Fruit fly (Drosophila melanogaster): ENCODE data around the gene CBP.

CBP gene

DNA sequence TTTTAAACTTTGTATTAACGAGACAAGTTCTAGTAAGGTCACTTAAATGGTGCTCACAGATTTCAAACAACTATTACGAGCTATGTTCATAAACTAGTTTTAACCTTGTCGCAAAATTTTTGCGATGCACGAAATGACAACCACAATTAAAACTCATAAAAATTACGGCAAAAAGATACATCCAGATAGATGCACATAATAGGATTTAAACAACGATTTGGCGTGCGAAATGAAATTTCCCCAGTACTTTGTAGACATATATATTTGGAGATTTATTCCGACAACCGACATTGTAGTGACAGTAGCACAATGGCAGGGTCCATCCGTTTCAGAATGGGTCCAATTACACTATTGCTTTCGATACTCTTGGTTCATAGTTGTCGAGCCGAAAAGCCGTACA is 40.7 kb downstream of the CBP start, which contains the start of gene CheA7a:
Gene CheA7a, plus strand, starts transcription at position 301 of the 400 bp plus-strand sequence.
- TF ChIP-seq Sox14 (GFP tag; optimal IDR thresholded peaks at IDR 0.05) (no peak), Blimp-1 (GFP tag; optimal IDR thresholded peaks at IDR 0.05) (no peak), cyc (GFP tag; optimal IDR thresholded peaks at IDR 0.05) (no peak), CG6276 (GFP tag; optimal IDR thresholded peaks at IDR 0.05) (no peak), CG10669 (GFP tag; optimal IDR thresholded peaks at IDR 0.05) (no peak), Gug (GFP tag; IDR thresholded peaks at IDR 0.05) (no peak), Sox15 (GFP tag; optimal IDR thresholded peaks at IDR 0.05) (no peak), Hr39 (GFP tag; optimal IDR thresholded peaks at IDR 0.05) (no peak), CG6854 (GFP tag; optimal IDR thresholded peaks at IDR 0.05) (no peak), CG34406 (GFP tag; optimal IDR thresholded peaks at IDR 0.05) (no peak)

DNA sequence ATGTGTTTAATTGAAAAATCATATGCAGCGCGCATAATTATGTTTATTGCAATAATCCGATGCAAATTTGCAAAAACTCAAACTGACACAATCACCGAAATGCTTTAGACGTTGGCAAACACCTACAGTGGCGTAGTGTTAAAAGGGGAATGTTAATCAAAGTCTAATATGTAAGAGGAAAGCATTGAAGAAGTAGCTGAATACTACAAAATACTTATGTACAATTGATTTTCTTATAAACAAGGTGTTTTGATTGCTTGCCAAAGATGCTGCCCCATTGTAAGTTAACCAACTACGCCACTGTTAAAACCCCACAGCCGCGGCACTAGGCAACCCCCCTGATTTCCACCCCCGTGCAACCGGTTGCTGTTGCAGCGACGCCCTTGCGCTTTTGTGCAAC is 42.4 kb downstream of the CBP start:
- TF ChIP-seq CG10631 (GFP tag; optimal IDR thresholded peaks at IDR 0.05) (peak; percentile 2), lz (GFP tag; optimal IDR thresholded peaks at IDR 0.05) (peak; percentile 25), dsx (GFP tag; optimal IDR thresholded peaks at IDR 0.05; ENCODE audit: poor library complexity, severe bottlenecking) (peak; percentile 16), CG6163 (GFP tag; IDR thresholded peaks at IDR 0.05) (0 out of 3 replicates have a peak, but pooled peaks have one; percentile 11), CG32006 (GFP tag; optimal IDR thresholded peaks at IDR 0.05) (peak; percentile 15), CG4318 (GFP tag; optimal IDR thresholded peaks at IDR 0.05) (no peak), Eip75B (GFP tag; optimal IDR thresholded peaks at IDR 0.05) (peak; percentile 21), fd59A (GFP tag; optimal IDR thresholded peaks at IDR 0.05) (peak; percentile 17), eg (GFP tag; IDR thresholded peaks at IDR 0.05) (peak; percentile 35; the same call in 1 of the 3 replicates), cyc (GFP tag; optimal IDR thresholded peaks at IDR 0.05) (peak; percentile 36), Eip78C (GFP tag) (peak; percentile 74), topi (GFP tag; optimal IDR thresholded peaks at IDR 0.05) (peak; percentile 21), CG3032 (tag; optimal IDR thresholded peaks at IDR 0.05) (peak; percentile 37), CG3919 (GFP tag; optimal IDR thresholded peaks at IDR 0.05) (peak; percentile 36), Hr39 (GFP tag; optimal IDR thresholded peaks at IDR 0.05) (peak; percentile 22), spab (GFP tag; optimal IDR thresholded peaks at IDR 0.05) (no peak), dac (GFP tag; optimal IDR thresholded peaks at IDR 0.05) (no peak), CG6276 (GFP tag; optimal IDR thresholded peaks at IDR 0.05) (no peak), OdsH (GFP tag; optimal IDR thresholded peaks at IDR 0.05) (peak; percentile 32), Ets21C (GFP tag; optimal IDR thresholded peaks at IDR 0.05) (peak; percentile 6), CG11902 (GFP tag; optimal IDR thresholded peaks at IDR 0.05) (peak; percentile 5), Sox14 (GFP tag; optimal IDR thresholded peaks at IDR 0.05) (peak; percentile 10), salr (GFP tag; optimal IDR thresholded peaks at IDR 0.05) (peak in 1 of 2 experiments; percentile 5), Hr4 (GFP tag; optimal IDR thresholded peaks at IDR 0.05) (no peak), svp (GFP tag) (peak; percentile 60), CG6808 (GFP tag; optimal IDR thresholded peaks at IDR 0.05) (peak; percentile 33), ss (GFP tag; optimal IDR thresholded peaks at IDR 0.05) (peak in 1 of 2 experiments; percentile 42), net (GFP tag; optimal IDR thresholded peaks at IDR 0.05) (no peak), Ets96B (tag; optimal IDR thresholded peaks at IDR 0.05) (peak; percentile 13), achi (GFP tag; optimal IDR thresholded peaks at IDR 0.05) (no peak), Sox102F (GFP tag; optimal IDR thresholded peaks at IDR 0.05) (peak; percentile 37), Smox (GFP tag; optimal IDR thresholded peaks at IDR 0.05) (peak; percentile 34), CG6792 (GFP tag; optimal IDR thresholded peaks at IDR 0.05) (peak; percentile 37), CG11762 (GFP tag; optimal IDR thresholded peaks at IDR 0.05; ENCODE audit: insufficient read depth) (no peak), CG31627 (GFP tag; optimal IDR thresholded peaks at IDR 0.05) (peak; percentile 34), CG10669 (GFP tag; optimal IDR thresholded peaks at IDR 0.05) (peak; percentile 23), Met (GFP tag; optimal IDR thresholded peaks at IDR 0.05) (peak; percentile 3), CG34406 (GFP tag; optimal IDR thresholded peaks at IDR 0.05) (peak; percentile 10), CG15336 (GFP tag; IDR thresholded peaks at IDR 0.05) (peak; percentile 23; the same call in 1 of the 2 replicates), pdm3 (GFP tag; optimal IDR thresholded peaks at IDR 0.05) (peak; percentile 16)

All from whole organism, prepupa.